Fruit fly (Drosophila melanogaster) whole organism: ENCODE results near the gene Akr1B.

Experiments
- CG8478 ChIP-seq: fragments of >200 bp; optimal IDR thresholded peaks from 2 replicates; lab custom pipeline; 2018; ENCODE audit warnings: inconsistent platforms
- Dll ChIP-seq: fragments of >200 bp; optimal IDR thresholded peaks from 2 replicates; lab custom pipeline; 2017
- psq ChIP-seq: fragments of >200 bp; optimal IDR thresholded peaks from 2 replicates; lab custom pipeline; 2017
- usp ChIP-seq: fragments of >200 bp; optimal IDR thresholded peaks from 2 replicates; lab custom pipeline; 2017; ENCODE audit warnings: missing biosample characterization, missing genetic modification characterization, mixed read lengths

- TF ChIP-seq usp (GFP tag; lab: Kevin White, UChicago), result no peak
- no peak for TF ChIP-seq psq (lab: Kevin White, UChicago)
- no peak for TF ChIP-seq CG8478 (lab: Kevin White, UChicago)
- no peak for TF ChIP-seq Dll (lab: Kevin White, UChicago)
Measured at dm6 chr3L:11645933-11646332, 21.8 kb upstream of the Akr1B start, which contains the start of gene CG6071.
